Fruit fly (Drosophila melanogaster) whole organism, embryonic: ENCODE results near the gene ND-39.

Experiments
- Bdp1 ChIP-seq: fragments of 200-800 bp; sonication (Bioruptor generic); optimal IDR thresholded peaks from 3 replicates; lab custom pipeline; 2016; ENCODE audit warnings: missing biosample characterization, missing genetic modification characterization
- CG10147 ChIP-seq: fragments of 200-800 bp; sonication (Bioruptor generic); optimal IDR thresholded peaks from 2 replicates; lab custom pipeline; 2019; ENCODE audit warnings: missing biosample characterization, mild to moderate bottlenecking, missing genetic modification characterization, moderate library complexity
- CG10654 ChIP-seq: fragments of 200-800 bp; sonication (Bioruptor generic); optimal IDR thresholded peaks from 2 replicates; lab custom pipeline; 2016; ENCODE audit warnings: missing biosample characterization, missing genetic modification characterization
- CG11247 ChIP-seq: fragments of 200-800 bp; sonication (Bioruptor generic); IDR thresholded peaks from 2 replicates; pipeline ENCODE4 v1.3.6; 2022; ENCODE audit warnings: missing biosample characterization, missing genetic modification characterization
- CG12744 ChIP-seq: fragments of 200-800 bp; sonication (Bioruptor generic); optimal IDR thresholded peaks from 2 replicates; lab custom pipeline; 2016; ENCODE audit warnings: missing biosample characterization, missing genetic modification characterization
- CG14965 ChIP-seq: fragments of 200-800 bp; sonication (Bioruptor generic); optimal IDR thresholded peaks from 2 replicates; lab custom pipeline; 2016; ENCODE audit warnings: missing biosample characterization, missing genetic modification characterization, borderline replicate concordance
- CG1792 ChIP-seq: fragments of 200-800 bp; sonication (Bioruptor generic); optimal IDR thresholded peaks from 2 replicates; lab custom pipeline; 2016; ENCODE audit warnings: missing biosample characterization, missing genetic modification characterization
- CG18764 ChIP-seq: fragments of 200-800 bp; sonication (Bioruptor generic); optimal IDR thresholded peaks from 3 replicates; lab custom pipeline; 2016; ENCODE audit warnings: missing biosample characterization, missing genetic modification characterization
- CG2202 ChIP-seq: fragments of 200-800 bp; sonication (Bioruptor generic); optimal IDR thresholded peaks from 2 replicates; lab custom pipeline; 2018; ENCODE audit warnings: missing biosample characterization, mild to moderate bottlenecking, missing genetic modification characterization
- CG4328 ChIP-seq: fragments of 200-800 bp; sonication (Bioruptor generic); optimal IDR thresholded peaks from 3 replicates; lab custom pipeline; 2017; ENCODE audit warnings: missing biosample characterization, missing genetic modification reagents, missing genetic modification characterization
- CG4404 ChIP-seq: fragments of 200-800 bp; sonication (Bioruptor generic); IDR thresholded peaks from 2 replicates; pipeline ENCODE4 v1.3.6; 2022; ENCODE audit warnings: missing biosample characterization, missing genetic modification characterization
- CG6175 ChIP-seq: fragments of 200-800 bp; sonication (Bioruptor generic); IDR thresholded peaks from 3 replicates; pipeline ENCODE4 v1.3.6; 2022; ENCODE audit warnings: missing biosample characterization, missing genetic modification characterization
- CG6272 ChIP-seq: fragments of 200-800 bp; sonication (Bioruptor generic); IDR thresholded peaks from 2 replicates; pipeline ENCODE4 v1.3.6; 2022; ENCODE audit warnings: missing biosample characterization, missing genetic modification characterization
- CG6683 ChIP-seq: fragments of 200-800 bp; sonication (Bioruptor generic); optimal IDR thresholded peaks from 2 replicates; lab custom pipeline; 2017; ENCODE audit warnings: missing biosample characterization, mild to moderate bottlenecking, missing genetic modification characterization, missing genetic modification reagents
- CG7271 ChIP-seq: fragments of 200-800 bp; sonication (Bioruptor generic); optimal IDR thresholded peaks from 2 replicates; lab custom pipeline; 2018; ENCODE audit warnings: missing biosample characterization, mild to moderate bottlenecking, missing genetic modification characterization, moderate library complexity
- CG7928 ChIP-seq: fragments of 200-800 bp; sonication (Bioruptor generic); optimal IDR thresholded peaks from 2 replicates; lab custom pipeline; 2017; ENCODE audit warnings: missing biosample characterization, mild to moderate bottlenecking, missing genetic modification characterization
- CG9215 ChIP-seq: fragments of 200-800 bp; sonication (Bioruptor generic); IDR thresholded peaks from 2 replicates; pipeline ENCODE4 v1.3.6; 2022; ENCODE audit warnings: missing biosample characterization, missing genetic modification characterization
- CkIIα-i1 ChIP-seq: fragments of 200-800 bp; sonication (Bioruptor generic); IDR thresholded peaks from 2 replicates; pipeline ENCODE4 v1.3.6; 2022; ENCODE audit warnings: missing biosample characterization, missing genetic modification characterization
- Dip3 ChIP-seq: fragments of 200-800 bp; sonication (Bioruptor generic); optimal IDR thresholded peaks from 3 replicates; lab custom pipeline; 2016; ENCODE audit warnings: missing biosample characterization, missing genetic modification characterization
- Eip74EF ChIP-seq, 2 experiments: fragments of 200-800 bp in 1 of 2; fragments of >200 bp in 1 of 2; sonication (Bioruptor generic) in 1 of 2; optimal IDR thresholded peaks; 2 replicates each; lab custom pipeline; 2017 to 2019; ENCODE audit warnings: missing biosample characterization in 2 of 2, missing genetic modification characterization in 2 of 2, mild to moderate bottlenecking in 1 of 2, moderate library complexity in 1 of 2
- GATAe ChIP-seq: fragments of 200-800 bp; sonication (Bioruptor generic); conservative IDR thresholded peaks from 2 replicates; pipeline ENCODE4 v1.3.6; 2022; ENCODE audit warnings: missing biosample characterization, missing genetic modification characterization
- HLHmδ ChIP-seq: fragments of 200-800 bp; sonication (Bioruptor generic); optimal IDR thresholded peaks from 2 replicates; lab custom pipeline; 2018; ENCODE audit warnings: missing biosample characterization, mild to moderate bottlenecking, missing genetic modification characterization, moderate library complexity
- NC2α ChIP-seq: fragments of 200-800 bp; sonication (Bioruptor generic); optimal IDR thresholded peaks from 2 replicates; lab custom pipeline; 2016; ENCODE audit warnings: missing biosample characterization, missing genetic modification characterization
- Oli ChIP-seq: fragments of 200-800 bp; sonication (Bioruptor generic); optimal IDR thresholded peaks from 2 replicates; lab custom pipeline; 2018; ENCODE audit warnings: missing biosample characterization, mild to moderate bottlenecking, missing genetic modification characterization, moderate library complexity
- Tbp ChIP-seq: fragments of >200 bp; optimal IDR thresholded peaks from 2 replicates; lab custom pipeline; 2018; ENCODE audit warnings: missing biosample characterization, missing genetic modification characterization
- Xbp1 ChIP-seq: fragments of 200-800 bp; sonication (Bioruptor generic); optimal IDR thresholded peaks from 3 replicates; lab custom pipeline; 2016; ENCODE audit warnings: missing biosample characterization, mild to moderate bottlenecking, missing genetic modification characterization
- Xrp1 ChIP-seq: fragments of 200-800 bp; sonication (Bioruptor generic); IDR thresholded peaks from 2 replicates; pipeline ENCODE4 v1.3.6; 2022; ENCODE audit warnings: missing biosample characterization, missing genetic modification characterization
- ab ChIP-seq: fragments of 200-800 bp; sonication (Bioruptor generic); optimal IDR thresholded peaks from 2 replicates; lab custom pipeline; 2016; ENCODE audit warnings: missing biosample characterization, missing genetic modification characterization
- bigmax ChIP-seq: fragments of 200-800 bp; sonication (Bioruptor generic); optimal IDR thresholded peaks from 2 replicates; lab custom pipeline; 2018; ENCODE audit warnings: missing biosample characterization, mild to moderate bottlenecking, missing genetic modification characterization
- cato ChIP-seq: fragments of 200-800 bp; sonication (Bioruptor generic); optimal IDR thresholded peaks from 2 replicates; lab custom pipeline; 2016; ENCODE audit warnings: missing biosample characterization, missing genetic modification characterization, borderline replicate concordance
- chinmo ChIP-seq: fragments of 200-800 bp; sonication (Bioruptor generic); IDR thresholded peaks from 4 replicates; pipeline ENCODE4 v1.3.6; 2022; ENCODE audit warnings: missing biosample characterization, missing genetic modification characterization; ENCODE audit not compliant: partially characterized antibody
- dati ChIP-seq: fragments of 200-800 bp; sonication (Bioruptor generic); IDR thresholded peaks from 2 replicates; pipeline ENCODE4 v1.3.6; 2022; ENCODE audit warnings: missing biosample characterization, missing genetic modification characterization
- dmrt11E ChIP-seq: fragments of 200-800 bp; sonication (Bioruptor generic); optimal IDR thresholded peaks from 3 replicates; lab custom pipeline; 2018; ENCODE audit warnings: missing biosample characterization, mild to moderate bottlenecking, missing genetic modification characterization, moderate library complexity
- exex ChIP-seq: fragments of 200-800 bp; sonication (Bioruptor generic); optimal IDR thresholded peaks from 4 replicates; lab custom pipeline; 2018; ENCODE audit warnings: missing biosample characterization, mild to moderate bottlenecking, missing genetic modification characterization, moderate library complexity
- gfzf ChIP-seq: fragments of 200-800 bp; sonication (Bioruptor generic); optimal IDR thresholded peaks from 2 replicates; lab custom pipeline; 2016; ENCODE audit warnings: missing biosample characterization, mild to moderate bottlenecking, missing genetic modification characterization, moderate library complexity
- inv ChIP-seq: fragments of 200-800 bp; sonication (Bioruptor generic); IDR thresholded peaks from 2 replicates; pipeline ENCODE4 v1.3.6; 2022; ENCODE audit warnings: missing biosample characterization, missing genetic modification characterization; ENCODE audit not compliant: partially characterized antibody
- lmd ChIP-seq: fragments of 200-800 bp; sonication (Bioruptor generic); IDR thresholded peaks from 2 replicates; pipeline ENCODE4 v1.3.6; 2022; ENCODE audit warnings: missing biosample characterization, missing genetic modification characterization
- mam ChIP-seq: fragments of 200-800 bp; sonication (Bioruptor generic); optimal IDR thresholded peaks from 3 replicates; lab custom pipeline; 2016; ENCODE audit warnings: missing biosample characterization, missing genetic modification characterization
- mirr ChIP-seq: fragments of 200-800 bp; sonication (Bioruptor generic); optimal IDR thresholded peaks from 3 replicates; lab custom pipeline; 2018; ENCODE audit warnings: missing biosample characterization, mild to moderate bottlenecking, missing genetic modification characterization
- nau ChIP-seq: fragments of 200-800 bp; sonication (Bioruptor generic); optimal IDR thresholded peaks from 3 replicates; lab custom pipeline; 2017; ENCODE audit warnings: missing biosample characterization, mild to moderate bottlenecking, missing genetic modification characterization, missing genetic modification reagents
- prd ChIP-seq, 3 experiments: fragments of >200 bp in 2 of 3; fragments of 200-800 bp in 1 of 3; sonication (Bioruptor generic) in 1 of 3; optimal IDR thresholded peaks in 2 of 3; IDR thresholded peaks in 1 of 3; 2 replicates in 2 of 3; 3 replicates in 1 of 3; pipeline versions ENCODE4 v1.3.6 to Lab custom; 2017 to 2022; ENCODE audit warnings: missing biosample characterization in 1 of 3, missing genetic modification characterization in 1 of 3
- ranshi ChIP-seq: fragments of 200-800 bp; sonication (Bioruptor generic); IDR thresholded peaks from 2 replicates; pipeline ENCODE4 v1.3.6; 2022; ENCODE audit warnings: missing biosample characterization, missing genetic modification characterization
- ro ChIP-seq: fragments of 200-800 bp; sonication (Bioruptor generic); IDR thresholded peaks from 2 replicates; pipeline ENCODE4 v1.3.6; 2022; ENCODE audit warnings: missing biosample characterization, missing genetic modification characterization
- scrt ChIP-seq: fragments of 200-800 bp; sonication (Bioruptor generic); optimal IDR thresholded peaks from 2 replicates; lab custom pipeline; 2018; ENCODE audit warnings: missing biosample characterization, mild to moderate bottlenecking, missing genetic modification characterization, moderate library complexity
- sd ChIP-seq: fragments of 200-800 bp; sonication (Bioruptor generic); optimal IDR thresholded peaks from 3 replicates; lab custom pipeline; 2018; ENCODE audit warnings: missing biosample characterization, mild to moderate bottlenecking, missing genetic modification characterization, moderate library complexity
- tio ChIP-seq: fragments of 200-800 bp; sonication (Bioruptor generic); optimal IDR thresholded peaks from 2 replicates; lab custom pipeline; 2017; ENCODE audit warnings: missing biosample characterization, missing genetic modification characterization, inconsistent platforms
- trh ChIP-seq: fragments of 200-800 bp; sonication (Bioruptor generic); optimal IDR thresholded peaks from 2 replicates; lab custom pipeline; 2016; ENCODE audit warnings: missing biosample characterization, missing genetic modification characterization
- vnd ChIP-seq: fragments of 200-800 bp; sonication (Bioruptor generic); IDR thresholded peaks from 3 replicates; pipeline ENCODE4 v1.3.6; 2022; ENCODE audit warnings: missing biosample characterization, missing genetic modification characterization; ENCODE audit not compliant: partially characterized antibody
- zfh2 ChIP-seq: fragments of 200-800 bp; sonication (Bioruptor generic); optimal IDR thresholded peaks from 2 replicates; lab custom pipeline; 2016; ENCODE audit warnings: missing biosample characterization, missing genetic modification characterization

The ND-39 gene

dm6 chr3L:20516519-20517178 is 24.8 kb downstream of the ND-39 start (continued):
- no peak for TF ChIP-seq CkIIα-i1 (GFP tag; lab: Robert Waterston, UW)
- no peak for TF ChIP-seq Dip3
- no peak for TF ChIP-seq CG12744 (GFP tag; lab: Kevin White, UChicago)
- TF ChIP-seq CG7928 = no peak
- peak; percentile 31 for TF ChIP-seq sd
- peak; percentile 9 for TF ChIP-seq CG18764 (GFP tag; lab: Kevin White, UChicago)
- 0 out of 2 replicates have a peak, but pooled peaks have one; percentile 34 for TF ChIP-seq CG4404 (GFP tag; lab: Robert Waterston, UW)
- TF ChIP-seq CG4328 (GFP tag; lab: Kevin White, UChicago) = no peak
- TF ChIP-seq CG11247 = no peak
- no peak for TF ChIP-seq NC2α (GFP tag; lab: Kevin White, UChicago)
- peak; percentile 81 for TF ChIP-seq mirr
- no peak for TF ChIP-seq Eip74EF (GFP tag; optimal IDR thresholded peaks at IDR 0.05; lab: Kevin White, UChicago)
- no peak for TF ChIP-seq gfzf
- TF ChIP-seq tio (GFP tag; lab: Kevin White, UChicago) = peak; percentile 4
- TF ChIP-seq CG9215 = no peak
- TF ChIP-seq dati (GFP tag; lab: Robert Waterston, UW) = no peak
- TF ChIP-seq lmd = no peak
- TF ChIP-seq CG6175 (GFP tag; lab: Robert Waterston, UW) = no peak
- TF ChIP-seq mam (GFP tag; lab: Kevin White, UChicago) = no peak
- TF ChIP-seq inv (GFP tag; lab: Robert Waterston, UW) = no peak
- TF ChIP-seq Xbp1 (GFP tag; lab: Kevin White, UChicago) = peak; percentile 38
- no peak for TF ChIP-seq bigmax (GFP tag; lab: Kevin White, UChicago)
- TF ChIP-seq trh = no peak
- peak; percentile 62 for TF ChIP-seq Oli (tag; lab: Kevin White, UChicago)
- TF ChIP-seq scrt (GFP tag; lab: Kevin White, UChicago) = no peak
- peak; percentile 73; the same call in 1 of the 4 replicates for TF ChIP-seq chinmo (GFP tag; lab: Robert Waterston, UW)
- no peak for TF ChIP-seq ranshi
- no peak for TF ChIP-seq CG7271 (tag; lab: Kevin White, UChicago)
- TF ChIP-seq cato = no peak
- no peak for TF ChIP-seq GATAe
- no peak for TF ChIP-seq Bdp1
- no peak for TF ChIP-seq Tbp (GFP tag; lab: Kevin White, UChicago)
- TF ChIP-seq CG2202 (tag; lab: Kevin White, UChicago) = peak; percentile 15
- no peak for TF ChIP-seq ro (GFP tag; lab: Robert Waterston, UW)
- TF ChIP-seq dmrt11E (tag; lab: Kevin White, UChicago) = peak; percentile 51
- TF ChIP-seq CG14965 = no peak
- TF ChIP-seq CG1792 (GFP tag; lab: Kevin White, UChicago) = no peak
- no peak for TF ChIP-seq prd (optimal IDR thresholded peaks at IDR 0.05; lab: Kevin White, UChicago)
- peak; percentile 67 for TF ChIP-seq prd (GFP tag; IDR thresholded peaks at IDR 0.05; lab: Robert Waterston, UW)
- no peak for TF ChIP-seq CG6272 (GFP tag; lab: Robert Waterston, UW)
- TF ChIP-seq ab (GFP tag; lab: Kevin White, UChicago) = no peak
- no peak for TF ChIP-seq CG10147
- TF ChIP-seq exex (tag; lab: Kevin White, UChicago) = peak; percentile 29
- TF ChIP-seq zfh2 = no peak
- TF ChIP-seq nau (GFP tag; lab: Kevin White, UChicago) = no peak
- TF ChIP-seq vnd (GFP tag; lab: Robert Waterston, UW) = no peak
- TF ChIP-seq CG6683 (GFP tag; lab: Kevin White, UChicago) = no peak
- TF ChIP-seq HLHmδ (GFP tag; lab: Kevin White, UChicago) = no peak
- no peak for TF ChIP-seq CG10654
- TF ChIP-seq Xrp1 (GFP tag; lab: Robert Waterston, UW) = peak; percentile 74
